Fruit fly (Drosophila melanogaster): ENCODE data around the gene CG14857.
A peak's percentile ranks its signal among the peaks of the same experiment; 100 is the strongest.

Gene CG14857

dm6 chr3R:14846924-14847599 is 45.5 kb downstream of the CG14857 start:
- TF ChIP-seq CG2889 (GFP tag; IDR thresholded peaks at IDR 0.05), result no peak
- TF ChIP-seq org-1 (GFP tag; optimal IDR thresholded peaks at IDR 0.05), result no peak
- no peak for TF ChIP-seq sens-2 (GFP tag; IDR thresholded peaks at IDR 0.05)
- TF ChIP-seq tup (GFP tag; optimal IDR thresholded peaks at IDR 0.05), result no peak
- no peak for TF ChIP-seq CG7987 (GFP tag; optimal IDR thresholded peaks at IDR 0.05)
- TF ChIP-seq zfh1 (GFP tag; IDR thresholded peaks at IDR 0.05), result no peak
- peak; percentile 82 for TF ChIP-seq sens (GFP tag)
- peak; percentile 17; the same call in 1 of the 3 replicates for TF ChIP-seq so (GFP tag; IDR thresholded peaks at IDR 0.05)
- TF ChIP-seq CG4404 (GFP tag; IDR thresholded peaks at IDR 0.05), result no peak
- TF ChIP-seq ttk (GFP tag; IDR thresholded peaks at IDR 0.05), result 0 out of 2 replicates have a peak, but pooled peaks have one; percentile 37
- TF ChIP-seq dmrt99B (tag; optimal IDR thresholded peaks at IDR 0.05), result peak; percentile 9
- TF ChIP-seq fd64A (GFP tag; optimal IDR thresholded peaks at IDR 0.05), result no peak
- 0 out of 3 replicates have a peak, but pooled peaks have one; percentile 9 for TF ChIP-seq ase (GFP tag; IDR thresholded peaks at IDR 0.05)
- no peak for TF ChIP-seq HLH4C (GFP tag; IDR thresholded peaks at IDR 0.05; ENCODE audit: partially characterized antibody)
- no peak for TF ChIP-seq CG17568 (GFP tag; optimal IDR thresholded peaks at IDR 0.05)
- no peak for TF ChIP-seq Six4 (GFP tag; optimal IDR thresholded peaks at IDR 0.05)
- no peak for TF ChIP-seq slou (GFP tag; optimal IDR thresholded peaks at IDR 0.05)
- TF ChIP-seq trem (tag; optimal IDR thresholded peaks at IDR 0.05), result no peak
- TF ChIP-seq CG7928 (GFP tag; optimal IDR thresholded peaks at IDR 0.05), result no peak
- TF ChIP-seq toy (GFP tag; IDR thresholded peaks at IDR 0.05), result no peak
- no peak for TF ChIP-seq CG16815 (GFP tag; optimal IDR thresholded peaks at IDR 0.05)
- no peak for TF ChIP-seq tx (GFP tag; optimal IDR thresholded peaks at IDR 0.05)
- TF ChIP-seq pfk (GFP tag; optimal IDR thresholded peaks at IDR 0.05), result no peak
- no peak for TF ChIP-seq fd96Cb (tag; optimal IDR thresholded peaks at IDR 0.05)
- TF ChIP-seq Drgx (GFP tag; IDR thresholded peaks at IDR 0.05), result peak; percentile 78
- peak in 1 of 2 experiments; percentile 49 for TF ChIP-seq bsh (GFP tag; optimal IDR thresholded peaks at IDR 0.05)
- no peak for TF ChIP-seq Xbp1 (GFP tag; optimal IDR thresholded peaks at IDR 0.05)
- TF ChIP-seq CG12391 (tag; optimal IDR thresholded peaks at IDR 0.05), result no peak
- no peak for TF ChIP-seq Ravus (GFP tag; IDR thresholded peaks at IDR 0.05)
- no peak for TF ChIP-seq CG5953 (GFP tag; IDR thresholded peaks at IDR 0.05)
- TF ChIP-seq NFAT (GFP tag; IDR thresholded peaks at IDR 0.05), result no peak
- TF ChIP-seq wor (GFP tag; IDR thresholded peaks at IDR 0.05), result 0 out of 2 replicates have a peak, but pooled peaks have one; percentile 14
- 0 out of 2 replicates have a peak, but pooled peaks have one; percentile 30 for TF ChIP-seq CG32772 (GFP tag; IDR thresholded peaks at IDR 0.05)
- no peak for TF ChIP-seq wdn (GFP tag; IDR thresholded peaks at IDR 0.05)
- no peak for TF ChIP-seq CG8478 (optimal IDR thresholded peaks at IDR 0.05)
- no peak for TF ChIP-seq CG7556 (GFP tag; optimal IDR thresholded peaks at IDR 0.05)
- TF ChIP-seq CG11504 (tag; optimal IDR thresholded peaks at IDR 0.05), result peak; percentile 8
- TF ChIP-seq Ets65A (GFP tag), result peak; percentile 74
- no peak for TF ChIP-seq fd3F (GFP tag; optimal IDR thresholded peaks at IDR 0.05)
- no peak for TF ChIP-seq CG11696 (GFP tag; IDR thresholded peaks at IDR 0.05)
- TF ChIP-seq CG16813 (GFP tag; IDR thresholded peaks at IDR 0.05; ENCODE audit: partially characterized antibody), result no peak
- TF ChIP-seq CG10543 (GFP tag; optimal IDR thresholded peaks at IDR 0.05), result no peak
- no peak for TF ChIP-seq Side (GFP tag; optimal IDR thresholded peaks at IDR 0.05)
- peak; percentile 22 for TF ChIP-seq gem (tag; optimal IDR thresholded peaks at IDR 0.05)
- no peak for TF ChIP-seq tap (tag; optimal IDR thresholded peaks at IDR 0.05)
- TF ChIP-seq Taf1 (GFP tag; IDR thresholded peaks at IDR 0.05), result no peak
- no peak for TF ChIP-seq h (optimal IDR thresholded peaks at IDR 0.05)
- TF ChIP-seq CG1647 (GFP tag; optimal IDR thresholded peaks at IDR 0.05), result no peak
- TF ChIP-seq Sox102F (GFP tag; optimal IDR thresholded peaks at IDR 0.05), result peak; percentile 50
- TF ChIP-seq prd (optimal IDR thresholded peaks at IDR 0.05), result no peak
- peak; percentile 35; the same call in 1 of the 3 replicates for TF ChIP-seq prd (GFP tag; IDR thresholded peaks at IDR 0.05)
- no peak for TF ChIP-seq CG7271 (tag; optimal IDR thresholded peaks at IDR 0.05)

All from whole organism, embryonic.